Fruit fly (Drosophila melanogaster) whole organism, embryonic: ENCODE measurements around the gene CG17752.
A peak's percentile ranks its signal among the peaks of the same experiment; 100 is the strongest.

ENCODE experiments used
- Abd-B ChIP-seq: fragments of 200-800 bp; sonication (Bioruptor generic); optimal IDR thresholded peaks from 2 replicates; lab custom pipeline; 2018; ENCODE audit warnings: missing biosample characterization, mild to moderate bottlenecking, missing genetic modification characterization, moderate library complexity
- CG10565 ChIP-seq: fragments of 200-800 bp; sonication (Bioruptor generic); optimal IDR thresholded peaks from 3 replicates; lab custom pipeline; 2016; ENCODE audit warnings: missing biosample characterization, mild to moderate bottlenecking, missing genetic modification characterization
- CG11456 ChIP-seq: fragments of 200-800 bp; sonication (Bioruptor generic); IDR thresholded peaks from 3 replicates; pipeline ENCODE4 v1.3.6; 2022; ENCODE audit warnings: missing biosample characterization, missing genetic modification characterization
- CG12155 ChIP-seq: fragments of 200-800 bp; sonication (Bioruptor generic); optimal IDR thresholded peaks from 3 replicates; lab custom pipeline; 2016; ENCODE audit warnings: missing biosample characterization, missing genetic modification characterization
- CG12769 ChIP-seq: fragments of 200-800 bp; sonication (Bioruptor generic); optimal IDR thresholded peaks from 2 replicates; lab custom pipeline; 2019; ENCODE audit warnings: missing biosample characterization, mild to moderate bottlenecking, missing genetic modification characterization, moderate library complexity
- CG17186 ChIP-seq: fragments of 200-800 bp; sonication (Bioruptor generic); optimal IDR thresholded peaks from 3 replicates; lab custom pipeline; 2017; ENCODE audit warnings: missing biosample characterization, missing genetic modification reagents, missing genetic modification characterization
- CG18599 ChIP-seq: fragments of 200-800 bp; sonication (Bioruptor generic); optimal IDR thresholded peaks from 3 replicates; lab custom pipeline; 2017; ENCODE audit warnings: missing biosample characterization, missing genetic modification characterization, mild to moderate bottlenecking, moderate library complexity, missing genetic modification reagents
- CG2678 ChIP-seq: fragments of 200-800 bp; sonication (Bioruptor generic); optimal IDR thresholded peaks from 3 replicates; lab custom pipeline; 2019; ENCODE audit warnings: missing biosample characterization, mild to moderate bottlenecking, missing genetic modification characterization, moderate library complexity
- CG32767 ChIP-seq: fragments of 200-800 bp; sonication (Bioruptor generic); IDR thresholded peaks from 2 replicates; pipeline ENCODE4 v1.3.6; 2022; ENCODE audit warnings: missing biosample characterization, missing genetic modification characterization
- CG34422 ChIP-seq: fragments of 200-800 bp; sonication (Bioruptor generic); IDR thresholded peaks from 3 replicates; pipeline ENCODE4 v1.3.6; 2022; ENCODE audit warnings: missing biosample characterization, missing genetic modification characterization
- CG4617 ChIP-seq: fragments of 200-800 bp; sonication (Bioruptor generic); optimal IDR thresholded peaks from 3 replicates; lab custom pipeline; 2016; ENCODE audit warnings: missing biosample characterization, missing genetic modification characterization, borderline replicate concordance
- CG4707 ChIP-seq: fragments of 200-800 bp; sonication (Bioruptor generic); optimal IDR thresholded peaks from 2 replicates; lab custom pipeline; 2018; ENCODE audit warnings: missing biosample characterization, mild to moderate bottlenecking, missing genetic modification characterization, moderate library complexity
- CG6813 ChIP-seq: fragments of 200-800 bp; sonication (Bioruptor generic); optimal IDR thresholded peaks from 2 replicates; lab custom pipeline; 2017; ENCODE audit warnings: missing biosample characterization, missing genetic modification characterization, mild to moderate bottlenecking, moderate library complexity, missing genetic modification reagents
- CG7963 ChIP-seq: fragments of 200-800 bp; sonication (Bioruptor generic); IDR thresholded peaks from 3 replicates; pipeline ENCODE4 v1.3.6; 2022; ENCODE audit warnings: missing biosample characterization, missing genetic modification characterization; ENCODE audit not compliant: partially characterized antibody
- CG8290 ChIP-seq, 3 experiments: fragments of 200-800 bp; sonication (Bioruptor generic); optimal IDR thresholded peaks; 2 replicates each; lab custom pipeline; 2016 to 2019; ENCODE audit warnings: missing biosample characterization in 3 of 3, missing genetic modification characterization in 3 of 3, mild to moderate bottlenecking in 2 of 3, moderate library complexity in 1 of 3
- CG9797 ChIP-seq: fragments of 200-800 bp; sonication (Bioruptor generic); optimal IDR thresholded peaks from 3 replicates; lab custom pipeline; 2018; ENCODE audit warnings: missing biosample characterization, mild to moderate bottlenecking, missing genetic modification characterization
- HLH3B ChIP-seq: fragments of 200-800 bp; sonication (Bioruptor generic); IDR thresholded peaks from 2 replicates; pipeline ENCODE4 v1.3.6; 2022; ENCODE audit warnings: missing biosample characterization, missing genetic modification characterization
- HLH54F ChIP-seq: fragments of 200-800 bp; sonication (Bioruptor generic); optimal IDR thresholded peaks from 3 replicates; lab custom pipeline; 2016; ENCODE audit warnings: missing biosample characterization, missing genetic modification characterization
- Jarid2 ChIP-seq: fragments of 200-800 bp; sonication (Bioruptor generic); optimal IDR thresholded peaks from 3 replicates; lab custom pipeline; 2017; ENCODE audit warnings: mild to moderate bottlenecking, missing biosample characterization, missing genetic modification reagents, missing genetic modification characterization
- MESR4 ChIP-seq: fragments of 200-800 bp; sonication (Bioruptor generic); optimal IDR thresholded peaks from 2 replicates; lab custom pipeline; 2018; ENCODE audit warnings: missing biosample characterization, mild to moderate bottlenecking, missing genetic modification characterization, moderate library complexity
- Med ChIP-seq: fragments of 200-800 bp; sonication (Bioruptor generic); peaks from one replicate; lab custom pipeline; 2016; ENCODE audit warnings: missing biosample characterization, missing genetic modification characterization, mild to moderate bottlenecking, inconsistent platforms, moderate library complexity
- Meics ChIP-seq: fragments of 200-800 bp; sonication (Bioruptor generic); optimal IDR thresholded peaks from 2 replicates; lab custom pipeline; 2017; ENCODE audit warnings: missing biosample characterization, mild to moderate bottlenecking, missing genetic modification characterization
- PHDP ChIP-seq: fragments of 200-800 bp; sonication (Bioruptor generic); optimal IDR thresholded peaks from 3 replicates; lab custom pipeline; 2018; ENCODE audit warnings: missing biosample characterization, mild to moderate bottlenecking, missing genetic modification characterization, moderate library complexity
- Pdp1 ChIP-seq, 2 experiments: fragments of 200-800 bp; sonication (Bioruptor generic); optimal IDR thresholded peaks; 3 replicates each; lab custom pipeline; 2016; ENCODE audit warnings: missing biosample characterization in 2 of 2, missing genetic modification characterization in 2 of 2, mild to moderate bottlenecking in 1 of 2, moderate library complexity in 1 of 2
- Sox100B ChIP-seq: fragments of 200-800 bp; sonication (Bioruptor generic); optimal IDR thresholded peaks from 3 replicates; lab custom pipeline; 2018; ENCODE audit warnings: missing biosample characterization, mild to moderate bottlenecking, missing genetic modification characterization
- TFAM ChIP-seq: fragments of 200-800 bp; sonication (Bioruptor generic); optimal IDR thresholded peaks from 2 replicates; lab custom pipeline; 2017; ENCODE audit warnings: missing biosample characterization, missing genetic modification characterization, inconsistent platforms
- ase ChIP-seq: fragments of 200-800 bp; sonication (Bioruptor generic); IDR thresholded peaks from 3 replicates; pipeline ENCODE4 v1.3.6; 2022; ENCODE audit warnings: missing biosample characterization, missing genetic modification characterization
- ci ChIP-seq: fragments of 200-800 bp; sonication (Bioruptor generic); IDR thresholded peaks from 3 replicates; pipeline ENCODE4 v1.3.6; 2022; ENCODE audit warnings: missing biosample characterization, missing genetic modification characterization
- crp ChIP-seq, 2 experiments: fragments of 200-800 bp; sonication (Bioruptor generic); optimal IDR thresholded peaks; 2 replicates in 1 of 2; 3 replicates in 1 of 2; lab custom pipeline; 2017; ENCODE audit warnings: missing biosample characterization in 2 of 2, missing genetic modification characterization in 2 of 2, mild to moderate bottlenecking in 1 of 2, moderate library complexity in 1 of 2
- dm ChIP-seq: fragments of 200-800 bp; sonication (Bioruptor generic); optimal IDR thresholded peaks from 3 replicates; lab custom pipeline; 2016; ENCODE audit warnings: missing biosample characterization, missing genetic modification characterization
- dmrt11E ChIP-seq: fragments of 200-800 bp; sonication (Bioruptor generic); optimal IDR thresholded peaks from 3 replicates; lab custom pipeline; 2018; ENCODE audit warnings: missing biosample characterization, mild to moderate bottlenecking, missing genetic modification characterization, moderate library complexity
- eve ChIP-seq, 2 experiments: fragments of >200 bp; optimal IDR thresholded peaks; 2 replicates each; lab custom pipeline; 2017; ENCODE audit warnings: missing biosample characterization in 2 of 2, missing genetic modification characterization in 2 of 2
- exex ChIP-seq: fragments of 200-800 bp; sonication (Bioruptor generic); optimal IDR thresholded peaks from 4 replicates; lab custom pipeline; 2018; ENCODE audit warnings: missing biosample characterization, mild to moderate bottlenecking, missing genetic modification characterization, moderate library complexity
- ftz-f1 ChIP-seq: fragments of 200-800 bp; sonication (Bioruptor generic); optimal IDR thresholded peaks from 2 replicates; lab custom pipeline; 2016; ENCODE audit warnings: missing biosample characterization, missing genetic modification characterization
- gfzf ChIP-seq: fragments of 200-800 bp; sonication (Bioruptor generic); optimal IDR thresholded peaks from 2 replicates; lab custom pipeline; 2016; ENCODE audit warnings: missing biosample characterization, mild to moderate bottlenecking, missing genetic modification characterization, moderate library complexity
- hbn ChIP-seq: fragments of 200-800 bp; sonication (Bioruptor generic); IDR thresholded peaks from 2 replicates; pipeline ENCODE4 v1.3.6; 2022; ENCODE audit warnings: missing biosample characterization, missing genetic modification characterization; ENCODE audit not compliant: partially characterized antibody
- pnt ChIP-seq: fragments of 200-800 bp; sonication (Bioruptor generic); optimal IDR thresholded peaks from 3 replicates; lab custom pipeline; 2016; ENCODE audit warnings: missing biosample characterization, missing genetic modification characterization
- row ChIP-seq: fragments of 200-800 bp; sonication (Bioruptor generic); IDR thresholded peaks from 3 replicates; pipeline ENCODE4 v1.3.6; 2022; ENCODE audit warnings: missing biosample characterization, missing genetic modification characterization
- sens-2 ChIP-seq: fragments of 200-800 bp; sonication (Bioruptor generic); IDR thresholded peaks from 2 replicates; pipeline ENCODE4 v1.3.6; 2022; ENCODE audit warnings: missing biosample characterization, missing genetic modification characterization
- slbo ChIP-seq: fragments of 200-800 bp; sonication (Bioruptor generic); IDR thresholded peaks from 2 replicates; pipeline ENCODE4 v1.3.6; 2022; ENCODE audit warnings: missing biosample characterization, missing genetic modification characterization
- sna ChIP-seq: fragments of 200-800 bp; sonication (Bioruptor generic); IDR thresholded peaks from 2 replicates; pipeline ENCODE4 v1.3.6; 2022; ENCODE audit warnings: missing biosample characterization, missing genetic modification characterization; ENCODE audit not compliant: partially characterized antibody
- so ChIP-seq: fragments of 200-800 bp; sonication (Bioruptor generic); IDR thresholded peaks from 3 replicates; pipeline ENCODE4 v1.3.6; 2022; ENCODE audit warnings: missing biosample characterization, missing genetic modification characterization
- sug ChIP-seq: fragments of 200-800 bp; optimal IDR thresholded peaks from 2 replicates; lab custom pipeline; 2019; ENCODE audit warnings: missing biosample characterization, mild to moderate bottlenecking, missing genetic modification characterization, moderate library complexity
- tna ChIP-seq: fragments of 200-800 bp; sonication (Bioruptor generic); IDR thresholded peaks from 2 replicates; pipeline ENCODE4 v1.3.6; 2022; ENCODE audit warnings: missing biosample characterization, missing genetic modification characterization; ENCODE audit not compliant: partially characterized antibody
- ttk ChIP-seq: fragments of 200-800 bp; sonication (Bioruptor generic); IDR thresholded peaks from 2 replicates; pipeline ENCODE4 v2.1.2; 2022; ENCODE audit warnings: missing biosample characterization, missing genetic modification characterization
- tx ChIP-seq: fragments of 200-800 bp; sonication (Bioruptor generic); optimal IDR thresholded peaks from 2 replicates; lab custom pipeline; 2016; ENCODE audit warnings: missing biosample characterization, missing genetic modification characterization
- unc-4 ChIP-seq: fragments of 200-800 bp; sonication (Bioruptor generic); IDR thresholded peaks from 2 replicates; pipeline ENCODE4 v1.3.6; 2022; ENCODE audit warnings: missing biosample characterization, missing genetic modification characterization; ENCODE audit not compliant: partially characterized antibody
- zf30C ChIP-seq: fragments of 200-800 bp; sonication (Bioruptor generic); optimal IDR thresholded peaks from 3 replicates; lab custom pipeline; 2018; ENCODE audit warnings: missing biosample characterization, mild to moderate bottlenecking, missing genetic modification characterization

CG17752 gene

dm6 chr3R:19632685-19633116, 22.7 kb downstream of the CG17752 start, which contains the start of gene CG6231 (continued):
- TF ChIP-seq CG34422 (GFP tag; lab: Robert Waterston, UW) = peak; percentile 63; the same call in 1 of the 3 replicates
- peak; percentile 18 for TF ChIP-seq zf30C
- no peak for TF ChIP-seq CG11456 (GFP tag; lab: Robert Waterston, UW)
- TF ChIP-seq Jarid2 (GFP tag; lab: Kevin White, UChicago) = no peak
- peak; percentile 19; the same call in 1 of the 2 replicates for TF ChIP-seq tna (GFP tag; lab: Robert Waterston, UW)
- 0 out of 3 replicates have a peak, but pooled peaks have one; percentile 18 for TF ChIP-seq CG7963
- peak; percentile 2 for TF ChIP-seq CG2678
- no peak for TF ChIP-seq TFAM (GFP tag; lab: Kevin White, UChicago)
- TF ChIP-seq dmrt11E = no peak
- peak; percentile 65 for TF ChIP-seq sna (GFP tag; lab: Robert Waterston, UW)
- TF ChIP-seq PHDP (tag; lab: Kevin White, UChicago) = no peak
- TF ChIP-seq MESR4 (GFP tag; lab: Kevin White, UChicago) = no peak
- TF ChIP-seq Med = peak; percentile 58
- TF ChIP-seq sens-2 (GFP tag; lab: Robert Waterston, UW) = no peak
- TF ChIP-seq ci (GFP tag; lab: Robert Waterston, UW) = no peak
- TF ChIP-seq so (GFP tag; lab: Robert Waterston, UW) = peak; percentile 64; the same call in 1 of the 3 replicates
- TF ChIP-seq CG17186 = no peak
- TF ChIP-seq CG12769 (tag; lab: Kevin White, UChicago) = peak; percentile 9
- TF ChIP-seq CG6813 = no peak
- TF ChIP-seq HLH3B (GFP tag; lab: Robert Waterston, UW) = peak; percentile 25; the same call in 1 of the 2 replicates
- no peak for TF ChIP-seq CG9797 (GFP tag; lab: Kevin White, UChicago)
- peak; percentile 59 for TF ChIP-seq dm (GFP tag; lab: Kevin White, UChicago)
- TF ChIP-seq tx (GFP tag; lab: Kevin White, UChicago) = no peak
- TF ChIP-seq CG12155 = no peak
- no peak for TF ChIP-seq HLH54F (GFP tag; lab: Kevin White, UChicago)
- TF ChIP-seq crp (GFP tag; optimal IDR thresholded peaks at IDR 0.05; lab: Kevin White, UChicago) = peak in 1 of 2 experiments; percentile 75
- TF ChIP-seq Pdp1 (GFP tag; optimal IDR thresholded peaks at IDR 0.05; lab: Kevin White, UChicago) = peak in 1 of 2 experiments; percentile 43
- peak; percentile 54; the same call in 1 of the 2 replicates for TF ChIP-seq CG32767 (GFP tag; lab: Robert Waterston, UW)
- no peak for TF ChIP-seq Sox100B (GFP tag; lab: Kevin White, UChicago)
- TF ChIP-seq unc-4 (GFP tag; lab: Robert Waterston, UW) = peak; percentile 48; the same call in 1 of the 2 replicates
- TF ChIP-seq pnt (GFP tag; lab: Kevin White, UChicago) = peak; percentile 14
- TF ChIP-seq CG4707 (GFP tag; lab: Kevin White, UChicago) = no peak
- TF ChIP-seq row (GFP tag; lab: Robert Waterston, UW) = peak; percentile 33; the same call in 1 of the 3 replicates
- TF ChIP-seq CG10565 (GFP tag; lab: Kevin White, UChicago) = no peak
- TF ChIP-seq CG4617 (GFP tag; lab: Kevin White, UChicago) = no peak
- no peak for TF ChIP-seq ase (GFP tag; lab: Robert Waterston, UW)
- no peak for TF ChIP-seq gfzf (GFP tag; lab: Kevin White, UChicago)
- no peak for TF ChIP-seq CG8290 (GFP tag; optimal IDR thresholded peaks at IDR 0.05; lab: Kevin White, UChicago)
- peak in 1 of 2 experiments; percentile 41 for TF ChIP-seq CG8290 (tag; optimal IDR thresholded peaks at IDR 0.05; lab: Kevin White, UChicago)
- peak; percentile 80 for TF ChIP-seq ttk (GFP tag; lab: Robert Waterston, UW)
- TF ChIP-seq exex (tag; lab: Kevin White, UChicago) = no peak
- TF ChIP-seq eve (GFP tag; optimal IDR thresholded peaks at IDR 0.05; lab: Kevin White, UChicago) = no peak
- no peak for TF ChIP-seq sug (tag; lab: Kevin White, UChicago)
- TF ChIP-seq Abd-B (GFP tag; lab: Kevin White, UChicago) = no peak
- TF ChIP-seq CG18599 (GFP tag; lab: Kevin White, UChicago) = peak; percentile 25
- TF ChIP-seq Meics = no peak
- TF ChIP-seq hbn (GFP tag; lab: Robert Waterston, UW) = peak; percentile 45; the same call in 1 of the 2 replicates
- no peak for TF ChIP-seq ftz-f1 (GFP tag; lab: Kevin White, UChicago)
- TF ChIP-seq slbo (GFP tag; lab: Robert Waterston, UW) = no peak
